Worm (Caenorhabditis elegans): Measurements from ENCODE around the gene rpt-4.

Gene rpt-4

ce11 chrII:31521-31920 is 14.5 kb downstream of the rpt-4 start, which contains the start of the genes F23F1.5 and fbxc-54:
TSS of gene F23F1.5 (minus strand) at chrII:31584.
TSS of gene fbxc-54 (plus strand) at chrII:31719.
- peak; percentile 79 for TF ChIP-seq attf-3 (GFP tag; conservative IDR thresholded peaks at IDR 0.05)
- TF ChIP-seq dpl-1 (GFP tag; optimal IDR thresholded peaks at IDR 0.05) = no peak
- peak; percentile 94 for TF ChIP-seq cebp-1 (GFP tag; IDR thresholded peaks at IDR 0.05)
- TF ChIP-seq cebp-1 (tag; optimal IDR thresholded peaks at IDR 0.05) = peak; percentile 98

- TF ChIP-seq aptf-3 (GFP tag; IDR thresholded peaks at IDR 0.05) = no peak
- no peak for TF ChIP-seq F55B11.4 (tag; optimal IDR thresholded peaks at IDR 0.05; ENCODE audit: borderline replicate concordance, insufficient read depth)
- no peak for TF ChIP-seq attf-3 (GFP tag; conservative IDR thresholded peaks at IDR 0.05)
- TF ChIP-seq T26A5.8 (tag; optimal IDR thresholded peaks at IDR 0.05) = no peak
- no peak for TF ChIP-seq hmg-20 (GFP tag; IDR thresholded peaks at IDR 0.05)
- no peak for TF ChIP-seq F49E8.2 (tag; optimal IDR thresholded peaks at IDR 0.05; ENCODE audit: insufficient read depth)
- TF ChIP-seq ceh-40 (GFP tag; IDR thresholded peaks at IDR 0.05) = no peak
- no peak for TF ChIP-seq snpc-1.1 (tag; optimal IDR thresholded peaks at IDR 0.05; ENCODE audit: insufficient read depth)
- TF ChIP-seq Y53F4B.3 (GFP tag; IDR thresholded peaks at IDR 0.05) = no peak
- no peak for TF ChIP-seq sea-2 (GFP tag; IDR thresholded peaks at IDR 0.05)
- TF ChIP-seq rpc-1 (optimal IDR thresholded peaks at IDR 0.05) = no peak
- no peak for TF ChIP-seq rpc-1 (tag; optimal IDR thresholded peaks at IDR 0.05)
- TF ChIP-seq tbp1 (GFP tag; optimal IDR thresholded peaks at IDR 0.05) = no peak
- TF ChIP-seq ztf-25 (GFP tag; IDR thresholded peaks at IDR 0.05) = no peak
- no peak for TF ChIP-seq F10E7.11 (tag; optimal IDR thresholded peaks at IDR 0.05)
- no peak for TF ChIP-seq lin-26 (GFP tag; IDR thresholded peaks at IDR 0.05)
- TF ChIP-seq B0336.3 (GFP tag; IDR thresholded peaks at IDR 0.05) = no peak
- no peak for TF ChIP-seq nhr-179 (tag; optimal IDR thresholded peaks at IDR 0.05)
- no peak for TF ChIP-seq madf-8 (GFP tag; conservative IDR thresholded peaks at IDR 0.05)
- no peak for TF ChIP-seq F52B5.7 (tag; optimal IDR thresholded peaks at IDR 0.05)
These were observed 16.4 kb downstream of the rpt-4 start for ce11 chrII:29578-29977.

DNA sequence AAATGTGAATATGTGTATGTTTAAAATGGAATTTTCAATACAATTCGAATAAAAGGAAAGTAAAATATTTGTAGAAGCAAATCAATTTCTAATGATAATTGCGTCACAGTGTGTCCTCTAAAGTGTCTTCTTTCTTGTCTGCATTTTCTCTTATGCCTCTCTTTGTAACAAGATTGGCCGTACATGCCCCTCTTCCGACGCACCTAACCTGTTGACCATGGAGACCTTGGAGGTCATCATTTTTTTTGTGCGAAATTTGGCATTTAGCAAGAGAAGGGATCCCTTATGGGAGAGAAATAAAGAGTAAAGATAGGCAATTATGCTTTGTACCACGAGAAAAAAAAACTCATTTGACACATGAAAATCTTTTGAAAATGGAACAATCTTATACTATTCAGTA is 17.7 kb downstream of the rpt-4 start, which contains the start of gene F23F1.4:
F23F1.4 (minus strand) TSS at position 141 of the 400 bp plus-strand sequence.
- TF ChIP-seq lsl-1 (GFP tag; optimal IDR thresholded peaks at IDR 0.05) (no peak), akir-1 (GFP tag; optimal IDR thresholded peaks at IDR 0.05) (no peak)

ce11 chrII:24559-24998 is 21.4 kb downstream of the rpt-4 start, which contains the start of gene enee-1:
TSS of gene enee-1 (plus strand) at chrII:24666.
- peak; percentile 94 for TF ChIP-seq ztf-18 (tag; optimal IDR thresholded peaks at IDR 0.05)
- TF ChIP-seq attf-3 (GFP tag; conservative IDR thresholded peaks at IDR 0.05) = peak; percentile 43; the same call in 1 of the 2 replicates
- TF ChIP-seq madf-10 (tag; optimal IDR thresholded peaks at IDR 0.05) = peak; percentile 19
- TF ChIP-seq efl-1 (GFP tag; optimal IDR thresholded peaks at IDR 0.05) = peak; percentile 57
- peak; percentile 2 for TF ChIP-seq ZK185.1 (tag; optimal IDR thresholded peaks at IDR 0.05; ENCODE audit: poor library complexity, severe bottlenecking)
- TF ChIP-seq Y53F4B.3 (GFP tag; IDR thresholded peaks at IDR 0.05) = no peak
- TF ChIP-seq nhr-120 (GFP tag; IDR thresholded peaks at IDR 0.05) = no peak
- TF ChIP-seq mcd-1 (GFP tag; IDR thresholded peaks at IDR 0.05) = peak; percentile 81
- peak; percentile 68; the same call in 1 of the 2 replicates for TF ChIP-seq madf-3 (GFP tag; IDR thresholded peaks at IDR 0.05)
- TF ChIP-seq ama-1 (optimal IDR thresholded peaks at IDR 0.05) = peak; percentile 30
- no peak for TF ChIP-seq ama-1 (GFP tag; optimal IDR thresholded peaks at IDR 0.05)
- TF ChIP-seq tbx-9 (tag; optimal IDR thresholded peaks at IDR 0.05; ENCODE audit: borderline replicate concordance) = no peak
- peak; percentile 19 for TF ChIP-seq atf-7 (tag; optimal IDR thresholded peaks at IDR 0.05)
- no peak for TF ChIP-seq F23B12.7 (tag; optimal IDR thresholded peaks at IDR 0.05; ENCODE audit: insufficient read depth)
- no peak for TF ChIP-seq ceh-79 (tag; optimal IDR thresholded peaks at IDR 0.05)
- peak; percentile 56; the same call in 1 of the 2 replicates for TF ChIP-seq nfyb-1 (GFP tag; IDR thresholded peaks at IDR 0.05)
- peak; percentile 82 for TF ChIP-seq lin-40 (tag; optimal IDR thresholded peaks at IDR 0.05)
- TF ChIP-seq him-1 (tag; optimal IDR thresholded peaks at IDR 0.05) = no peak
- TF ChIP-seq repo-1 (tag; optimal IDR thresholded peaks at IDR 0.05) = peak; percentile 53
- TF ChIP-seq egl-44 (GFP tag; IDR thresholded peaks at IDR 0.05) = no peak
- 0 out of 2 replicates have a peak, but pooled peaks have one; percentile 37 for TF ChIP-seq B0336.3 (GFP tag; IDR thresholded peaks at IDR 0.05)
- TF ChIP-seq let-607 (tag; optimal IDR thresholded peaks at IDR 0.05) = peak in 1 of 2 experiments; percentile 15
- TF ChIP-seq pbrm-1 (GFP tag; IDR thresholded peaks at IDR 0.05) = peak; percentile 54; the same call in 1 of the 2 replicates
- peak; percentile 19 for TF ChIP-seq tbp1 (GFP tag; optimal IDR thresholded peaks at IDR 0.05)

All from whole organism, young adult.